Worm (Caenorhabditis elegans) whole organism, L2 larva: ENCODE data around the gene bgnt-1.1.

Experiments
- C34F6.9 ChIP-seq: fragments of 150-350 bp; optimal IDR thresholded peaks from 2 replicates; lab custom pipeline; 2014; ENCODE audit warnings: missing biosample characterization, missing genetic modification characterization
- F13H6.1 ChIP-seq: sonication (generic microtip); optimal IDR thresholded peaks from 2 replicates; lab custom pipeline; 2016; ENCODE audit warnings: missing genetic modification characterization, missing compliant biosample characterization
- R02D3.7 ChIP-seq: fragments of 150-350 bp; optimal IDR thresholded peaks from 2 replicates; lab custom pipeline; 2014; ENCODE audit warnings: missing biosample characterization, missing genetic modification characterization
- Y55F3AM.14 ChIP-seq: fragments of 200-800 bp; sonication (Bioruptor generic); optimal IDR thresholded peaks from 2 replicates; lab custom pipeline; 2018; ENCODE audit warnings: mild to moderate bottlenecking, missing genetic modification characterization, missing compliant biosample characterization
- ZK546.5 ChIP-seq: sonication (generic microtip); optimal IDR thresholded peaks from 2 replicates; lab custom pipeline; 2017; ENCODE audit warnings: missing biosample characterization, missing genetic modification characterization
- alr-1 ChIP-seq: fragments of 150-350 bp; optimal IDR thresholded peaks from 2 replicates; lab custom pipeline; 2014; ENCODE audit warnings: missing biosample characterization, missing genetic modification characterization
- ama-1 ChIP-seq: fragments of 150-350 bp; optimal IDR thresholded peaks from 2 replicates; lab custom pipeline; 2018; ENCODE audit warnings: inconsistent platforms
- blmp-1 ChIP-seq: sonication (generic microtip); optimal IDR thresholded peaks from 2 replicates; lab custom pipeline; 2017; ENCODE audit warnings: missing genetic modification characterization, mild to moderate bottlenecking, missing compliant biosample characterization, antibody characterized with exemption, moderate library complexity; ENCODE audit not compliant: insufficient read depth
- ceh-16 ChIP-seq: fragments of 150-350 bp; optimal IDR thresholded peaks from 2 replicates; lab custom pipeline; 2014; ENCODE audit warnings: missing biosample characterization, missing genetic modification characterization
- ceh-82 ChIP-seq: fragments of 150-350 bp; optimal IDR thresholded peaks from 2 replicates; lab custom pipeline; 2014; ENCODE audit warnings: missing biosample characterization, missing genetic modification characterization
- crh-2 ChIP-seq: sonication (generic microtip); optimal IDR thresholded peaks from 2 replicates; lab custom pipeline; 2017; ENCODE audit warnings: missing biosample characterization, missing genetic modification characterization
- dmd-4 ChIP-seq: sonication (generic microtip); optimal IDR thresholded peaks from 2 replicates; lab custom pipeline; 2017; ENCODE audit warnings: missing biosample characterization, missing genetic modification characterization
- egl-27 ChIP-seq: sonication (generic microtip); optimal IDR thresholded peaks from 3 replicates; lab custom pipeline; 2017; ENCODE audit warnings: missing biosample characterization, missing genetic modification reagents, missing genetic modification characterization
- elt-1 ChIP-seq: fragments of 150-350 bp; optimal IDR thresholded peaks from 2 replicates; lab custom pipeline; 2014; ENCODE audit warnings: missing biosample characterization, missing genetic modification characterization
- fos-1 ChIP-seq: fragments of 150-350 bp; optimal IDR thresholded peaks from 2 replicates; lab custom pipeline; 2014; ENCODE audit warnings: missing biosample characterization, missing genetic modification characterization
- gmeb-1 ChIP-seq: fragments of 150-350 bp; optimal IDR thresholded peaks from 2 replicates; lab custom pipeline; 2014; ENCODE audit warnings: missing biosample characterization, missing genetic modification characterization
- lin-11 ChIP-seq: fragments of 150-350 bp; sonication (generic microtip); optimal IDR thresholded peaks from 2 replicates; lab custom pipeline; 2014; ENCODE audit warnings: missing biosample characterization, missing genetic modification characterization, inconsistent platforms, mixed read lengths
- lin-13 ChIP-seq: fragments of 150-350 bp; optimal IDR thresholded peaks from 2 replicates; lab custom pipeline; 2014; ENCODE audit warnings: missing biosample characterization, missing genetic modification reagents, missing genetic modification characterization
- lin-39 ChIP-seq: fragments of 150-350 bp; optimal IDR thresholded peaks from 2 replicates; lab custom pipeline; 2014; ENCODE audit warnings: missing biosample characterization, missing genetic modification reagents, missing genetic modification characterization
- lsy-2 ChIP-seq, 2 experiments: fragments of 150-350 bp in 1 of 2; sonication (generic microtip) in 1 of 2; optimal IDR thresholded peaks; 2 replicates each; lab custom pipeline; 2014 to 2017; ENCODE audit warnings: missing biosample characterization in 2 of 2, missing genetic modification characterization in 2 of 2
- mab-5 ChIP-seq: fragments of 150-350 bp; optimal IDR thresholded peaks from 2 replicates; lab custom pipeline; 2014; ENCODE audit warnings: missing biosample characterization, missing genetic modification characterization
- mbf-1 ChIP-seq: sonication (generic microtip); optimal IDR thresholded peaks from 2 replicates; lab custom pipeline; 2017; ENCODE audit warnings: missing biosample characterization, missing genetic modification characterization
- mdl-1 ChIP-seq, 2 experiments: fragments of 150-350 bp in 1 of 2; sonication (generic microtip) in 1 of 2; optimal IDR thresholded peaks; 2 replicates each; lab custom pipeline; 2017; ENCODE audit warnings: missing biosample characterization in 2 of 2, missing genetic modification characterization in 2 of 2
- nhr-10 ChIP-seq: sonication (generic microtip); optimal IDR thresholded peaks from 2 replicates; lab custom pipeline; 2017; ENCODE audit warnings: missing biosample characterization, missing genetic modification characterization
- nhr-11 ChIP-seq: fragments of 150-350 bp; optimal IDR thresholded peaks from 2 replicates; lab custom pipeline; 2014; ENCODE audit warnings: missing biosample characterization, missing genetic modification characterization
- nhr-12 ChIP-seq: fragments of 150-350 bp; optimal IDR thresholded peaks from 2 replicates; lab custom pipeline; 2014; ENCODE audit warnings: missing biosample characterization, missing genetic modification characterization
- nhr-129 ChIP-seq: fragments of 150-350 bp; optimal IDR thresholded peaks from 2 replicates; lab custom pipeline; 2014; ENCODE audit warnings: missing biosample characterization, missing genetic modification characterization
- nhr-21 ChIP-seq: fragments of 150-350 bp; optimal IDR thresholded peaks from 2 replicates; lab custom pipeline; 2014; ENCODE audit warnings: missing biosample characterization, missing genetic modification characterization
- nhr-237 ChIP-seq: fragments of 150-350 bp; optimal IDR thresholded peaks from 2 replicates; lab custom pipeline; 2014; ENCODE audit warnings: missing biosample characterization, missing genetic modification characterization
- nhr-25 ChIP-seq: fragments of 150-350 bp; sonication (generic microtip); optimal IDR thresholded peaks from 3 replicates; lab custom pipeline; 2014; ENCODE audit warnings: missing biosample characterization, missing genetic modification characterization
- nhr-77 ChIP-seq: fragments of 150-350 bp; optimal IDR thresholded peaks from 2 replicates; lab custom pipeline; 2014; ENCODE audit warnings: missing biosample characterization, missing genetic modification characterization
- peb-1 ChIP-seq: fragments of 150-350 bp; optimal IDR thresholded peaks from 2 replicates; lab custom pipeline; 2014; ENCODE audit warnings: missing biosample characterization, missing genetic modification characterization
- sem-4 ChIP-seq: fragments of 150-350 bp; optimal IDR thresholded peaks from 2 replicates; lab custom pipeline; 2014; ENCODE audit warnings: missing biosample characterization, missing genetic modification reagents, missing genetic modification characterization
- skn-1 ChIP-seq: sonication (generic microtip); optimal IDR thresholded peaks from 2 replicates; lab custom pipeline; 2017; ENCODE audit warnings: missing biosample characterization, missing genetic modification characterization
- sma-3 ChIP-seq: sonication (generic microtip); optimal IDR thresholded peaks from 2 replicates; lab custom pipeline; 2016; ENCODE audit warnings: missing genetic modification reagents, missing genetic modification characterization, missing compliant biosample characterization
- sma-9 ChIP-seq, 2 experiments: fragments of 150-350 bp in 1 of 2; sonication (generic microtip) in 1 of 2; optimal IDR thresholded peaks; 2 replicates each; lab custom pipeline; 2014 to 2016; ENCODE audit warnings: missing genetic modification characterization in 2 of 2, mild to moderate bottlenecking in 1 of 2, missing biosample characterization in 1 of 2, missing compliant biosample characterization in 1 of 2, missing genetic modification reagents in 1 of 2, moderate library complexity in 1 of 2
- snpc-4 ChIP-seq: fragments of 150-350 bp; optimal IDR thresholded peaks from 2 replicates; lab custom pipeline; 2014; ENCODE audit warnings: missing biosample characterization, missing genetic modification characterization
- unc-39 ChIP-seq: fragments of 150-350 bp; optimal IDR thresholded peaks from 2 replicates; lab custom pipeline; 2014; ENCODE audit warnings: missing biosample characterization, missing genetic modification characterization
- unc-55 ChIP-seq: fragments of 150-350 bp; sonication (generic microtip); optimal IDR thresholded peaks from 3 replicates; lab custom pipeline; 2014; ENCODE audit warnings: missing biosample characterization, missing genetic modification reagents, missing genetic modification characterization
- unc-62 ChIP-seq: fragments of 150-350 bp; optimal IDR thresholded peaks from 2 replicates; lab custom pipeline; 2014; ENCODE audit warnings: missing biosample characterization, missing genetic modification reagents, missing genetic modification characterization
- zag-1 ChIP-seq: fragments of 150-350 bp; optimal IDR thresholded peaks from 2 replicates; lab custom pipeline; 2014; ENCODE audit warnings: missing biosample characterization, missing genetic modification characterization
- ztf-1 ChIP-seq: fragments of 200-800 bp; sonication (Bioruptor generic); conservative IDR thresholded peaks from 2 replicates; pipeline ENCODE4 v1.3.6; 2022; ENCODE audit warnings: missing genetic modification characterization, missing compliant biosample characterization
- ztf-11 ChIP-seq: sonication (generic microtip); optimal IDR thresholded peaks from 2 replicates; lab custom pipeline; 2017; ENCODE audit warnings: missing biosample characterization, missing genetic modification characterization
- ztf-4 ChIP-seq: fragments of 150-350 bp; optimal IDR thresholded peaks from 2 replicates; lab custom pipeline; 2014; ENCODE audit warnings: missing biosample characterization, missing genetic modification characterization

Gene bgnt-1.1

ce11 chrIV:10500481-10500880, 27.9 kb downstream of the bgnt-1.1 start:
- TF ChIP-seq nhr-77 (tag; lab: Kevin White, UChicago), result no peak
- TF ChIP-seq nhr-237 (tag; lab: Kevin White, UChicago), result no peak
- TF ChIP-seq ZK546.5 (tag; lab: Kevin White, UChicago), result no peak
- no peak for TF ChIP-seq ztf-11 (tag; lab: Kevin White, UChicago)
- TF ChIP-seq unc-39 (tag; lab: Kevin White, UChicago), result no peak
- TF ChIP-seq lsy-2 (tag; optimal IDR thresholded peaks at IDR 0.05; lab: Kevin White, UChicago), result no peak
- no peak for TF ChIP-seq nhr-129 (tag; lab: Kevin White, UChicago)
- no peak for TF ChIP-seq crh-2 (tag; lab: Kevin White, UChicago)
- TF ChIP-seq unc-62 (GFP tag; lab: Kevin White, UChicago), result no peak
- TF ChIP-seq nhr-11 (tag; lab: Kevin White, UChicago), result no peak
- TF ChIP-seq lin-39 (tag; lab: Kevin White, UChicago), result no peak
- TF ChIP-seq alr-1 (tag; lab: Kevin White, UChicago), result no peak
- no peak for TF ChIP-seq Y55F3AM.14 (GFP tag; lab: Kevin White, UChicago)
- TF ChIP-seq nhr-25 (tag; lab: Kevin White, UChicago), result no peak
- no peak for TF ChIP-seq mdl-1 (tag; optimal IDR thresholded peaks at IDR 0.05; lab: Kevin White, UChicago)
- no peak for TF ChIP-seq fos-1 (tag; lab: Kevin White, UChicago)
- no peak for TF ChIP-seq skn-1 (tag; lab: Kevin White, UChicago)
- TF ChIP-seq, all 48 proteins: peak for 0

ce11 chrIV:10501550-10502240, 29.1 kb downstream of the bgnt-1.1 start, which contains the start of gene tax-6:
tax-6 (minus strand) TSS chrIV:10501600.
- TF ChIP-seq nhr-25 (tag; lab: Kevin White, UChicago) (no peak), nhr-237 (tag; lab: Kevin White, UChicago) (no peak), F13H6.1 (no peak), alr-1 (tag; lab: Kevin White, UChicago) (no peak), nhr-77 (tag; lab: Kevin White, UChicago) (no peak), ceh-16 (tag; lab: Kevin White, UChicago) (no peak), crh-2 (tag; lab: Kevin White, UChicago) (no peak), nhr-10 (tag; lab: Kevin White, UChicago) (no peak), mab-5 (tag; lab: Kevin White, UChicago) (no peak), lsy-2 (tag; optimal IDR thresholded peaks at IDR 0.05; lab: Kevin White, UChicago) (no peak), lin-11 (tag; lab: Kevin White, UChicago) (no peak)

- TF ChIP-seq mbf-1 (tag; lab: Kevin White, UChicago), result no peak
- peak; percentile 19 for TF ChIP-seq sma-3 (GFP tag; lab: Kevin White, UChicago)
- no peak for TF ChIP-seq snpc-4 (tag; lab: Kevin White, UChicago)
- peak; percentile 38 for TF ChIP-seq ama-1 (lab: Kevin White, UChicago)
- TF ChIP-seq zag-1, result no peak
- TF ChIP-seq alr-1 (tag; lab: Kevin White, UChicago), result no peak
- TF ChIP-seq lin-11 (tag; lab: Kevin White, UChicago), result no peak
- no peak for TF ChIP-seq blmp-1 (tag; lab: Kevin White, UChicago)
- TF ChIP-seq egl-27 (tag; lab: Kevin White, UChicago), result no peak
- TF ChIP-seq nhr-21 (tag; lab: Kevin White, UChicago), result no peak
- TF ChIP-seq ZK546.5 (tag; lab: Kevin White, UChicago), result no peak
- peak; percentile 72 for TF ChIP-seq C34F6.9 (tag; lab: Kevin White, UChicago)
- no peak for TF ChIP-seq nhr-77 (tag; lab: Kevin White, UChicago)
- TF ChIP-seq nhr-129 (tag; lab: Kevin White, UChicago), result peak; percentile 79
- peak; percentile 85 for TF ChIP-seq fos-1 (tag; lab: Kevin White, UChicago)
- TF ChIP-seq R02D3.7, result no peak
- TF ChIP-seq nhr-25 (tag; lab: Kevin White, UChicago), result no peak
- no peak for TF ChIP-seq mab-5 (tag; lab: Kevin White, UChicago)
- peak; percentile 53 for TF ChIP-seq gmeb-1
- no peak for TF ChIP-seq nhr-11 (tag; lab: Kevin White, UChicago)
- TF ChIP-seq peb-1, result no peak
- peak in 1 of 2 experiments; percentile 15 for TF ChIP-seq mdl-1 (tag; optimal IDR thresholded peaks at IDR 0.05; lab: Kevin White, UChicago)
- TF ChIP-seq F13H6.1, result peak; percentile 71
- no peak for TF ChIP-seq unc-39 (tag; lab: Kevin White, UChicago)
- no peak for TF ChIP-seq nhr-10 (tag; lab: Kevin White, UChicago)
- no peak for TF ChIP-seq elt-1 (tag; lab: Kevin White, UChicago)
- TF ChIP-seq ztf-11 (tag; lab: Kevin White, UChicago), result no peak
- no peak for TF ChIP-seq lin-13 (GFP tag; lab: Kevin White, UChicago)
- TF ChIP-seq sem-4 (tag; lab: Kevin White, UChicago), result no peak
- peak; percentile 82 for TF ChIP-seq crh-2 (tag; lab: Kevin White, UChicago)
- peak; percentile 77 for TF ChIP-seq sma-9 (GFP tag; optimal IDR thresholded peaks at IDR 0.05; lab: Kevin White, UChicago)
- no peak for TF ChIP-seq sma-9 (tag; optimal IDR thresholded peaks at IDR 0.05; lab: Kevin White, UChicago)
- no peak for TF ChIP-seq ztf-1 (GFP tag; lab: Robert Waterston, UW)
- TF ChIP-seq nhr-12, result no peak
- peak; percentile 36 for TF ChIP-seq unc-55 (GFP tag; lab: Kevin White, UChicago)
- no peak for TF ChIP-seq unc-62 (GFP tag; lab: Kevin White, UChicago)
- no peak for TF ChIP-seq ceh-82
- no peak for TF ChIP-seq Y55F3AM.14 (GFP tag; lab: Kevin White, UChicago)
- TF ChIP-seq ztf-4, result peak; percentile 38
- TF ChIP-seq skn-1 (tag; lab: Kevin White, UChicago), result no peak
- no peak for TF ChIP-seq dmd-4 (tag; lab: Kevin White, UChicago)
- peak in 1 of 2 experiments; percentile 50 for TF ChIP-seq lsy-2 (tag; optimal IDR thresholded peaks at IDR 0.05; lab: Kevin White, UChicago)
Measured at ce11 chrIV:10502345-10502744, 29.8 kb downstream of the bgnt-1.1 start.
